Worm (Caenorhabditis elegans) whole organism, L2 larva: ENCODE measurements around the gene ifta-2.
A peak's percentile ranks its signal among the peaks of the same experiment; 100 is the strongest.

Experiments
- C34F6.9 ChIP-seq: fragments of 150-350 bp; optimal IDR thresholded peaks from 2 replicates; lab custom pipeline; 2014; ENCODE audit warnings: missing biosample characterization, missing genetic modification characterization
- F13H6.1 ChIP-seq: sonication (generic microtip); optimal IDR thresholded peaks from 2 replicates; lab custom pipeline; 2016; ENCODE audit warnings: missing genetic modification characterization, missing compliant biosample characterization
- R02D3.7 ChIP-seq: fragments of 150-350 bp; optimal IDR thresholded peaks from 2 replicates; lab custom pipeline; 2014; ENCODE audit warnings: missing biosample characterization, missing genetic modification characterization
- Y55F3AM.14 ChIP-seq: fragments of 200-800 bp; sonication (Bioruptor generic); optimal IDR thresholded peaks from 2 replicates; lab custom pipeline; 2018; ENCODE audit warnings: mild to moderate bottlenecking, missing genetic modification characterization, missing compliant biosample characterization
- ZK546.5 ChIP-seq: sonication (generic microtip); optimal IDR thresholded peaks from 2 replicates; lab custom pipeline; 2017; ENCODE audit warnings: missing biosample characterization, missing genetic modification characterization
- alr-1 ChIP-seq: fragments of 150-350 bp; optimal IDR thresholded peaks from 2 replicates; lab custom pipeline; 2014; ENCODE audit warnings: missing biosample characterization, missing genetic modification characterization
- aly-2 ChIP-seq: fragments of 150-350 bp; optimal IDR thresholded peaks from 2 replicates; lab custom pipeline; 2014; ENCODE audit warnings: missing biosample characterization, missing genetic modification characterization
- ama-1 ChIP-seq: fragments of 150-350 bp; optimal IDR thresholded peaks from 2 replicates; lab custom pipeline; 2018; ENCODE audit warnings: inconsistent platforms
- ceh-16 ChIP-seq: fragments of 150-350 bp; optimal IDR thresholded peaks from 2 replicates; lab custom pipeline; 2014; ENCODE audit warnings: missing biosample characterization, missing genetic modification characterization
- ceh-82 ChIP-seq: fragments of 150-350 bp; optimal IDR thresholded peaks from 2 replicates; lab custom pipeline; 2014; ENCODE audit warnings: missing biosample characterization, missing genetic modification characterization
- dmd-4 ChIP-seq: sonication (generic microtip); optimal IDR thresholded peaks from 2 replicates; lab custom pipeline; 2017; ENCODE audit warnings: missing biosample characterization, missing genetic modification characterization
- egl-27 ChIP-seq: sonication (generic microtip); optimal IDR thresholded peaks from 3 replicates; lab custom pipeline; 2017; ENCODE audit warnings: missing biosample characterization, missing genetic modification reagents, missing genetic modification characterization
- elt-1 ChIP-seq: fragments of 150-350 bp; optimal IDR thresholded peaks from 2 replicates; lab custom pipeline; 2014; ENCODE audit warnings: missing biosample characterization, missing genetic modification characterization
- elt-3 ChIP-seq: sonication (generic microtip); optimal IDR thresholded peaks from 2 replicates; lab custom pipeline; 2017; ENCODE audit warnings: missing biosample characterization, missing genetic modification characterization
- fos-1 ChIP-seq: fragments of 150-350 bp; optimal IDR thresholded peaks from 2 replicates; lab custom pipeline; 2014; ENCODE audit warnings: missing biosample characterization, missing genetic modification characterization
- gmeb-1 ChIP-seq: fragments of 150-350 bp; optimal IDR thresholded peaks from 2 replicates; lab custom pipeline; 2014; ENCODE audit warnings: missing biosample characterization, missing genetic modification characterization
- lin-11 ChIP-seq: fragments of 150-350 bp; sonication (generic microtip); optimal IDR thresholded peaks from 2 replicates; lab custom pipeline; 2014; ENCODE audit warnings: missing biosample characterization, missing genetic modification characterization, inconsistent platforms, mixed read lengths
- lin-13 ChIP-seq: fragments of 150-350 bp; optimal IDR thresholded peaks from 2 replicates; lab custom pipeline; 2014; ENCODE audit warnings: missing biosample characterization, missing genetic modification reagents, missing genetic modification characterization
- lin-39 ChIP-seq: fragments of 150-350 bp; optimal IDR thresholded peaks from 2 replicates; lab custom pipeline; 2014; ENCODE audit warnings: missing biosample characterization, missing genetic modification reagents, missing genetic modification characterization
- lsy-2 ChIP-seq, 2 experiments: fragments of 150-350 bp in 1 of 2; sonication (generic microtip) in 1 of 2; optimal IDR thresholded peaks; 2 replicates each; lab custom pipeline; 2014 to 2017; ENCODE audit warnings: missing biosample characterization in 2 of 2, missing genetic modification characterization in 2 of 2
- mab-5 ChIP-seq: fragments of 150-350 bp; optimal IDR thresholded peaks from 2 replicates; lab custom pipeline; 2014; ENCODE audit warnings: missing biosample characterization, missing genetic modification characterization
- nhr-11 ChIP-seq: fragments of 150-350 bp; optimal IDR thresholded peaks from 2 replicates; lab custom pipeline; 2014; ENCODE audit warnings: missing biosample characterization, missing genetic modification characterization
- nhr-12 ChIP-seq: fragments of 150-350 bp; optimal IDR thresholded peaks from 2 replicates; lab custom pipeline; 2014; ENCODE audit warnings: missing biosample characterization, missing genetic modification characterization
- nhr-21 ChIP-seq: fragments of 150-350 bp; optimal IDR thresholded peaks from 2 replicates; lab custom pipeline; 2014; ENCODE audit warnings: missing biosample characterization, missing genetic modification characterization
- nhr-237 ChIP-seq: fragments of 150-350 bp; optimal IDR thresholded peaks from 2 replicates; lab custom pipeline; 2014; ENCODE audit warnings: missing biosample characterization, missing genetic modification characterization
- nhr-25 ChIP-seq: fragments of 150-350 bp; sonication (generic microtip); optimal IDR thresholded peaks from 3 replicates; lab custom pipeline; 2014; ENCODE audit warnings: missing biosample characterization, missing genetic modification characterization
- nhr-6 ChIP-seq: fragments of 150-350 bp; optimal IDR thresholded peaks from 2 replicates; lab custom pipeline; 2014; ENCODE audit warnings: missing biosample characterization, missing genetic modification characterization
- sma-3 ChIP-seq: sonication (generic microtip); optimal IDR thresholded peaks from 2 replicates; lab custom pipeline; 2016; ENCODE audit warnings: missing genetic modification reagents, missing genetic modification characterization, missing compliant biosample characterization
- snpc-4 ChIP-seq: fragments of 150-350 bp; optimal IDR thresholded peaks from 2 replicates; lab custom pipeline; 2014; ENCODE audit warnings: missing biosample characterization, missing genetic modification characterization
- unc-39 ChIP-seq: fragments of 150-350 bp; optimal IDR thresholded peaks from 2 replicates; lab custom pipeline; 2014; ENCODE audit warnings: missing biosample characterization, missing genetic modification characterization
- unc-55 ChIP-seq: fragments of 150-350 bp; sonication (generic microtip); optimal IDR thresholded peaks from 3 replicates; lab custom pipeline; 2014; ENCODE audit warnings: missing biosample characterization, missing genetic modification reagents, missing genetic modification characterization
- unc-62 ChIP-seq: fragments of 150-350 bp; optimal IDR thresholded peaks from 2 replicates; lab custom pipeline; 2014; ENCODE audit warnings: missing biosample characterization, missing genetic modification reagents, missing genetic modification characterization
- zag-1 ChIP-seq: fragments of 150-350 bp; optimal IDR thresholded peaks from 2 replicates; lab custom pipeline; 2014; ENCODE audit warnings: missing biosample characterization, missing genetic modification characterization
- ztf-1 ChIP-seq: fragments of 200-800 bp; sonication (Bioruptor generic); conservative IDR thresholded peaks from 2 replicates; pipeline ENCODE4 v1.3.6; 2022; ENCODE audit warnings: missing genetic modification characterization, missing compliant biosample characterization
- ztf-11 ChIP-seq: sonication (generic microtip); optimal IDR thresholded peaks from 2 replicates; lab custom pipeline; 2017; ENCODE audit warnings: missing biosample characterization, missing genetic modification characterization
- ztf-4 ChIP-seq: fragments of 150-350 bp; optimal IDR thresholded peaks from 2 replicates; lab custom pipeline; 2014; ENCODE audit warnings: missing biosample characterization, missing genetic modification characterization

ifta-2 gene

ce11 chrIV:17332261-17332660 is 30.4 kb upstream of the ifta-2 start, which contains the start of gene C49C3.7:
TSS of gene C49C3.7 (plus strand) at chrIV:17332561.
- TF ChIP-seq unc-55 (GFP tag; lab: Kevin White, UChicago): no peak
- TF ChIP-seq lin-13 (GFP tag; lab: Kevin White, UChicago): no peak
- no peak for TF ChIP-seq egl-27
- TF ChIP-seq nhr-21 (tag; lab: Kevin White, UChicago): no peak
- TF ChIP-seq unc-62 (GFP tag; lab: Kevin White, UChicago): no peak
- TF ChIP-seq ceh-82 (tag; lab: Kevin White, UChicago): no peak
- no peak for TF ChIP-seq nhr-237
- TF ChIP-seq C34F6.9 (tag; lab: Kevin White, UChicago): no peak
- TF ChIP-seq gmeb-1 (tag; lab: Kevin White, UChicago): no peak
- no peak for TF ChIP-seq zag-1
- no peak for TF ChIP-seq nhr-6 (tag; lab: Kevin White, UChicago)
- TF ChIP-seq F13H6.1 (tag; lab: Kevin White, UChicago): no peak

- TF ChIP-seq zag-1: no peak
- TF ChIP-seq alr-1 (tag; lab: Kevin White, UChicago): no peak
- no peak for TF ChIP-seq F13H6.1 (tag; lab: Kevin White, UChicago)
- no peak for TF ChIP-seq elt-3 (tag; lab: Kevin White, UChicago)
- peak; percentile 14 for TF ChIP-seq lin-13 (GFP tag; lab: Kevin White, UChicago)
- TF ChIP-seq lsy-2 (tag; optimal IDR thresholded peaks at IDR 0.05; lab: Kevin White, UChicago): peak in 1 of 2 experiments; percentile 36
- TF ChIP-seq unc-39 (tag; lab: Kevin White, UChicago): no peak
- TF ChIP-seq nhr-6 (tag; lab: Kevin White, UChicago): no peak
- no peak for TF ChIP-seq snpc-4
- TF ChIP-seq nhr-11 (tag; lab: Kevin White, UChicago): no peak
- no peak for TF ChIP-seq lin-39
- TF ChIP-seq unc-55 (GFP tag; lab: Kevin White, UChicago): peak; percentile 29
- no peak for TF ChIP-seq ztf-1
- TF ChIP-seq ama-1 (lab: Kevin White, UChicago): no peak
- TF ChIP-seq R02D3.7: no peak
- TF ChIP-seq nhr-25 (tag; lab: Kevin White, UChicago): peak; percentile 12
- TF ChIP-seq fos-1: no peak
- TF ChIP-seq C34F6.9 (tag; lab: Kevin White, UChicago): peak; percentile 31
- no peak for TF ChIP-seq sma-3 (GFP tag; lab: Kevin White, UChicago)
- no peak for TF ChIP-seq ztf-4 (tag; lab: Kevin White, UChicago)
- no peak for TF ChIP-seq Y55F3AM.14 (GFP tag; lab: Kevin White, UChicago)
- TF ChIP-seq ZK546.5 (tag; lab: Kevin White, UChicago): no peak
- TF ChIP-seq ztf-11: no peak
- no peak for TF ChIP-seq gmeb-1 (tag; lab: Kevin White, UChicago)
- no peak for TF ChIP-seq nhr-237
- no peak for TF ChIP-seq dmd-4 (tag; lab: Kevin White, UChicago)
- no peak for TF ChIP-seq lin-11 (tag; lab: Kevin White, UChicago)
Observed at ce11 chrIV:17331100-17331577, 29.3 kb upstream of the ifta-2 start, which contains the start of gene C49C3.6. TSS of gene C49C3.6 (plus strand) at chrIV:17331527.

ce11 chrIV:17328834-17329233 is 27.0 kb upstream of the ifta-2 start, which contains the start of gene ceh-88:
TSS of gene ceh-88 (plus strand) at chrIV:17329188.
- TF ChIP-seq C34F6.9 (tag; lab: Kevin White, UChicago) (peak; percentile 37), nhr-11 (tag; lab: Kevin White, UChicago) (no peak)

ce11 chrIV:17320445-17320844 is 18.6 kb upstream of the ifta-2 start, which contains the start of gene C49C3.4:
TSS of gene C49C3.4 (plus strand) at chrIV:17320795.
- TF ChIP-seq F13H6.1 (tag; lab: Kevin White, UChicago): no peak
- peak; percentile 76 for TF ChIP-seq fos-1
- no peak for TF ChIP-seq nhr-11 (tag; lab: Kevin White, UChicago)
- no peak for TF ChIP-seq unc-55 (GFP tag; lab: Kevin White, UChicago)

ce11 chrIV:17316398-17316797 is 14.6 kb upstream of the ifta-2 start, which contains the start of gene C49C3.20:
TSS of gene C49C3.20 (minus strand) at chrIV:17316498.
- TF ChIP-seq ceh-16 (tag; lab: Kevin White, UChicago): no peak
- TF ChIP-seq elt-1 (tag; lab: Kevin White, UChicago): no peak
- no peak for TF ChIP-seq aly-2 (tag; lab: Kevin White, UChicago)
- no peak for TF ChIP-seq nhr-12 (tag; lab: Kevin White, UChicago)
- no peak for TF ChIP-seq mab-5
- no peak for TF ChIP-seq unc-62 (GFP tag; lab: Kevin White, UChicago)
- TF ChIP-seq unc-55 (GFP tag; lab: Kevin White, UChicago): no peak
